Worm (Caenorhabditis elegans): ENCODE results near the gene pab-2.

DNA sequence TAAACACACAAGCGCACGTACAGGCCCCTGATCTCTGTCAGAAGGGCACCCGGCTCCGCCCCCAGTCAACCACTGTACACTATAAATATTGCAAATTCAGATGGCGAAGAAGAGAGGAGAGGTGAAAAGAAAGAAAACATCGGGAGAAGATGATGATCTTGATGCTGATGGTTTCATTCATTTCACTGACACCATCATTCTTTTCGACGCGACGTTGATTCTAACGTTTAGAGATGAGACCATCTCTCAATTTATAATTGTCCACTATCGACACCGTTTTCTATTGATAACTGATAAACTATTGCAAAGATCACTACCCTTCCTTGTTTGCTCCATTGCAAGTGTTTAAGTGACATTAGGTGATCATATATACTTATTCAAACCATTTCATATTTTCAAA is 14.1 kb upstream of the pab-2 start:
- TF ChIP-seq him-1 (tag; optimal IDR thresholded peaks at IDR 0.05): no peak
- no peak for TF ChIP-seq dao-5 (tag; optimal IDR thresholded peaks at IDR 0.05)
